Worm (Caenorhabditis elegans): ENCODE data around the gene W06D12.6.

Gene W06D12.6

DNA sequence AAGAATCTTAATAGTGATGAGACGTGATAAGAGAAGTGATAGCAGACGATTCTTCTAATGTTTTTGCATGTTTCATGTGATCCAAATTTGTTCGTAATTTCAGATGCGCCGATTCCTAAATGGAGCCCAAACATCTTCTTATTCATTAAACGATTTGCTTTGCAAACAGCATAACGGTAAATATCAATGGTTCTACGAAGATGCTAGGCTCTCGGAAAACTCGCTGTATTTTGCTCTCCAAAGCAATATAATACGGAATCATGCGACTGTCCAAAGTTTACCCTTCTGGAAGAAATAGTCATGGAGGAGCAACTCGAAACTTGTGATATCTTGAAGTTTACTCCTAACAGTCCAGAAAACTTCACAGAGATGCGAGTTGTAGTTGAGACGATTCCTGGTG lies at the start of gene W06D12.6:
Gene W06D12.6 (plus strand): TSS at position 301 of the 400 bp plus-strand sequence.
- TF ChIP-seq dpl-1 (GFP tag; optimal IDR thresholded peaks at IDR 0.05) (no peak), snpc-4 (tag; optimal IDR thresholded peaks at IDR 0.05) (no peak), nhr-48 (tag; optimal IDR thresholded peaks at IDR 0.05) (no peak), dmd-6 (GFP tag; IDR thresholded peaks at IDR 0.05) (no peak), ceh-32 (tag; optimal IDR thresholded peaks at IDR 0.05; ENCODE audit: poor library complexity) (no peak), zfp-3 (GFP tag; conservative IDR thresholded peaks at IDR 0.05) (no peak), egl-27 (tag; optimal IDR thresholded peaks at IDR 0.05) (no peak), ztf-11 (tag; optimal IDR thresholded peaks at IDR 0.05) (no peak), mdl-1 (tag; optimal IDR thresholded peaks at IDR 0.05) (no peak), F37D6.2 (tag; optimal IDR thresholded peaks at IDR 0.05) (no peak), lin-39 (tag; optimal IDR thresholded peaks at IDR 0.05) (no peak), nhr-6 (tag; optimal IDR thresholded peaks at IDR 0.05) (no peak), unc-130 (GFP tag; optimal IDR thresholded peaks at IDR 0.05) (no peak), lin-15B (tag; optimal IDR thresholded peaks at IDR 0.05) (no peak), ceh-44 (GFP tag; IDR thresholded peaks at IDR 0.05) (no peak), daf-8 (GFP tag; IDR thresholded peaks at IDR 0.05) (no peak), hif-1 (tag; optimal IDR thresholded peaks at IDR 0.05) (no peak), aha-1 (tag) (no peak), pha-4 (GFP tag; IDR thresholded peaks at IDR 0.05) (no peak), pha-4 (tag; optimal IDR thresholded peaks at IDR 0.05) (no peak), mxl-3 (GFP tag; optimal IDR thresholded peaks at IDR 0.05) (no peak)

DNA sequence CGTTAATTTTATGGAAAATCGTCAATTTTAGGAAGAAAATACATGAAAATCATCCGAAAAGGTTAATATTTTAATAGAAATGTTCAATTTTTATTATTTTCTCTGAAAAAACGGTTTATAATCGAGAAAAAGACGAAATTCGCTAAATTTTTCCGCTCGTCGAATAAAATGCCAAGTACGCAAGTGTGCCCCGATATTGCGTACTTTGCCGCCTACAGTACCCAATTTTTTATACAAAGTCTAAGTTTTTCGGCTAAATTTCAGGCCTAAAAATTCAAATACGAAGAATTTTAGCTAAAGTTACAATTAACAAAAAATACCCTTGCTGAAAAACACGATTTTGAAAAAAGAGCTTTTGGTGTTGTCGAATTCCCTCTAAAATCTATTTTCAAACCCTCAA lies 47.1 kb upstream of the W06D12.6 start:
- TF ChIP-seq arid-1 (GFP tag; conservative IDR thresholded peaks at IDR 0.05), result no peak
- no peak for TF ChIP-seq mes-2 (tag; optimal IDR thresholded peaks at IDR 0.05; ENCODE audit: poor library complexity, severe bottlenecking)
- TF ChIP-seq spr-3 (GFP tag; optimal IDR thresholded peaks at IDR 0.05), result no peak
- TF ChIP-seq lin-38 (GFP tag; IDR thresholded peaks at IDR 0.05), result no peak
- no peak for TF ChIP-seq dpl-1 (GFP tag; optimal IDR thresholded peaks at IDR 0.05)
- TF ChIP-seq mxl-3 (GFP tag; optimal IDR thresholded peaks at IDR 0.05), result no peak
- no peak for TF ChIP-seq nhr-6 (tag; optimal IDR thresholded peaks at IDR 0.05)
- TF ChIP-seq F44E2.7 (GFP tag; IDR thresholded peaks at IDR 0.05), result no peak
- TF ChIP-seq T20F7.1 (GFP tag; optimal IDR thresholded peaks at IDR 0.05), result no peak
- TF ChIP-seq nhr-42 (GFP tag; IDR thresholded peaks at IDR 0.05), result no peak
- TF ChIP-seq nhr-41 (GFP tag; IDR thresholded peaks at IDR 0.05), result no peak
- TF ChIP-seq pha-4 (GFP tag; IDR thresholded peaks at IDR 0.05), result no peak
- no peak for TF ChIP-seq pha-4 (tag; optimal IDR thresholded peaks at IDR 0.05)
- no peak for TF ChIP-seq nhr-10 (tag; optimal IDR thresholded peaks at IDR 0.05)
- TF ChIP-seq lin-39 (tag; optimal IDR thresholded peaks at IDR 0.05), result no peak

DNA sequence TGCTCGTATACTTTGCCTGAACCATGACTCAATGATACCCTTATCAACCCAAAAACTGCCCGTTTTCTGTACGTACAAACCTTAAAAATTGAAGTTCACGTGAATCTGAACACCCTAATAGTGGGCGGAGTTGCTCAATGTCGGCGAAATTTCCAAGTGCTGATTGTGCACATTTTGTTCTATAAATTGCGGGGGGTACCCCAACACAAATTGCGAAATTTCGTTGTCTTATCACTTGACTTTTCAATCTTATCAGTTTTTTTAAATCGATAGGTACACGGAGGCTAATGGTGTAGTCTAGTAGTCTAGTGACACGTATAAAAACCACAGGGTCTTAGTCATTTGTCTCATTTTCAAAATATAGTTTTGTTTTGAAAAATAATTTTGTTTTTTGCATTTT lies 46.7 kb upstream of the W06D12.6 start, which contains the start of gene fbxa-108:
Gene fbxa-108 (minus strand): TSS at position 158 of the 400 bp plus-strand sequence.
- TF ChIP-seq R02D3.7 (tag; optimal IDR thresholded peaks at IDR 0.05), result no peak
- TF ChIP-seq daf-16 (GFP tag; optimal IDR thresholded peaks at IDR 0.05), result peak in 1 of 2 experiments; percentile 64
- peak; percentile 96 for TF ChIP-seq daf-16 (tag; optimal IDR thresholded peaks at IDR 0.05)
- no peak for TF ChIP-seq vab-7 (GFP tag; IDR thresholded peaks at IDR 0.05)
- no peak for TF ChIP-seq unc-39 (tag; optimal IDR thresholded peaks at IDR 0.05)
- no peak for TF ChIP-seq nhr-111 (GFP tag; optimal IDR thresholded peaks at IDR 0.05)
- TF ChIP-seq lin-1 (GFP tag; IDR thresholded peaks at IDR 0.05), result peak; percentile 75
- TF ChIP-seq ceh-44 (GFP tag; IDR thresholded peaks at IDR 0.05), result no peak
- no peak for TF ChIP-seq T26A8.4 (GFP tag; IDR thresholded peaks at IDR 0.05)
- no peak for TF ChIP-seq lin-29 (GFP tag; IDR thresholded peaks at IDR 0.05)
- TF ChIP-seq D1046.2 (GFP tag; IDR thresholded peaks at IDR 0.05), result no peak
- TF ChIP-seq mxl-2 (GFP tag; conservative IDR thresholded peaks at IDR 0.05), result peak; percentile 87
- peak in 1 of 2 experiments; percentile 44 for TF ChIP-seq lsy-2 (tag; optimal IDR thresholded peaks at IDR 0.05)
- no peak for TF ChIP-seq lir-3 (tag; optimal IDR thresholded peaks at IDR 0.05)
- peak; percentile 21 for TF ChIP-seq mxl-3 (GFP tag; optimal IDR thresholded peaks at IDR 0.05)
- TF ChIP-seq nhr-10 (tag; optimal IDR thresholded peaks at IDR 0.05), result peak; percentile 48
- TF ChIP-seq unc-130 (GFP tag; optimal IDR thresholded peaks at IDR 0.05), result no peak
- TF ChIP-seq dmd-8 (GFP tag; IDR thresholded peaks at IDR 0.05), result no peak
- no peak for TF ChIP-seq gei-8 (GFP tag; optimal IDR thresholded peaks at IDR 0.05)
- no peak for TF ChIP-seq lim-7 (GFP tag; IDR thresholded peaks at IDR 0.05)
- no peak for TF ChIP-seq tag-97 (GFP tag; IDR thresholded peaks at IDR 0.05)
- no peak for TF ChIP-seq ZK337.2 (GFP tag; IDR thresholded peaks at IDR 0.05)
- TF ChIP-seq hlh-11 (tag; optimal IDR thresholded peaks at IDR 0.05), result peak; percentile 89
- TF ChIP-seq nhr-11 (tag; optimal IDR thresholded peaks at IDR 0.05), result no peak

Measured in whole organism, L4 larva.